Fruit fly (Drosophila melanogaster) whole organism, embryonic: ENCODE data around the gene CG33298.
A peak's percentile ranks its signal among the peaks of the same experiment; 100 is the strongest.

Experiments used
- Atf6 ChIP-seq: fragments of 200-800 bp; sonication (Bioruptor generic); IDR thresholded peaks from 2 replicates; pipeline ENCODE4 v1.3.6; 2022; ENCODE audit warnings: missing biosample characterization, missing genetic modification characterization
- B-H1 ChIP-seq: fragments of 200-800 bp; sonication (Bioruptor generic); IDR thresholded peaks from 3 replicates; pipeline ENCODE4 v1.3.6; 2022; ENCODE audit warnings: missing biosample characterization, missing genetic modification characterization
- Bgb ChIP-seq: fragments of 200-800 bp; sonication (Bioruptor generic); IDR thresholded peaks from 2 replicates; pipeline ENCODE4 v1.3.6; 2022; ENCODE audit warnings: missing biosample characterization, missing genetic modification characterization; ENCODE audit not compliant: partially characterized antibody
- BtbVII ChIP-seq: fragments of 200-800 bp; sonication (Bioruptor generic); optimal IDR thresholded peaks from 3 replicates; lab custom pipeline; 2017; ENCODE audit warnings: missing biosample characterization, mild to moderate bottlenecking, missing genetic modification characterization
- Bteb2 ChIP-seq: fragments of 200-800 bp; sonication (Bioruptor generic); optimal IDR thresholded peaks from 2 replicates; lab custom pipeline; 2016; ENCODE audit warnings: missing biosample characterization, missing genetic modification characterization
- CG11723 ChIP-seq: fragments of 200-800 bp; sonication (Bioruptor generic); optimal IDR thresholded peaks from 2 replicates; lab custom pipeline; 2017; ENCODE audit warnings: missing biosample characterization, mild to moderate bottlenecking, missing genetic modification characterization
- CG12155 ChIP-seq: fragments of 200-800 bp; sonication (Bioruptor generic); optimal IDR thresholded peaks from 3 replicates; lab custom pipeline; 2016; ENCODE audit warnings: missing biosample characterization, missing genetic modification characterization
- CG12942 ChIP-seq: fragments of 200-800 bp; sonication (Bioruptor generic); optimal IDR thresholded peaks from 3 replicates; lab custom pipeline; 2016; ENCODE audit warnings: missing biosample characterization, missing genetic modification characterization
- CG13424 ChIP-seq: fragments of 200-800 bp; sonication (Bioruptor generic); optimal IDR thresholded peaks from 2 replicates; lab custom pipeline; 2019; ENCODE audit warnings: missing biosample characterization, mild to moderate bottlenecking, missing genetic modification characterization, moderate library complexity
- CG17328 ChIP-seq: fragments of 200-800 bp; sonication (Bioruptor generic); IDR thresholded peaks from 2 replicates; pipeline ENCODE4 v1.3.6; 2022; ENCODE audit warnings: missing biosample characterization, missing genetic modification characterization
- CG17361 ChIP-seq: fragments of 200-800 bp; sonication (Bioruptor generic); IDR thresholded peaks from 3 replicates; pipeline ENCODE4 v1.3.6; 2022; ENCODE audit warnings: missing biosample characterization, missing genetic modification characterization
- CG17568 ChIP-seq: fragments of 200-800 bp; sonication (Bioruptor generic); optimal IDR thresholded peaks from 2 replicates; lab custom pipeline; 2018; ENCODE audit warnings: missing biosample characterization, mild to moderate bottlenecking, missing genetic modification characterization, moderate library complexity
- CG17912 ChIP-seq: fragments of 200-800 bp; sonication (Bioruptor generic); optimal IDR thresholded peaks from 2 replicates; lab custom pipeline; 2018; ENCODE audit warnings: missing biosample characterization, mild to moderate bottlenecking, missing genetic modification characterization
- CG2116 ChIP-seq: fragments of 200-800 bp; sonication (Bioruptor generic); optimal IDR thresholded peaks from 3 replicates; lab custom pipeline; 2018; ENCODE audit warnings: missing biosample characterization, mild to moderate bottlenecking, missing genetic modification characterization
- CG30431 ChIP-seq: fragments of 200-800 bp; sonication (Bioruptor generic); optimal IDR thresholded peaks from 2 replicates; lab custom pipeline; 2017; ENCODE audit warnings: missing biosample characterization, missing genetic modification characterization
- CG31365 ChIP-seq: fragments of 200-800 bp; sonication (Bioruptor generic); optimal IDR thresholded peaks from 2 replicates; lab custom pipeline; 2018; ENCODE audit warnings: missing biosample characterization, mild to moderate bottlenecking, missing genetic modification characterization
- CG34224 ChIP-seq: fragments of 200-800 bp; sonication (Bioruptor generic); IDR thresholded peaks from 3 replicates; pipeline ENCODE4 v1.3.6; 2022; ENCODE audit warnings: missing biosample characterization, missing genetic modification characterization; ENCODE audit not compliant: partially characterized antibody
- CG42726 ChIP-seq: fragments of 200-800 bp; sonication (Bioruptor generic); IDR thresholded peaks from 2 replicates; pipeline ENCODE4 v1.3.6; 2022; ENCODE audit warnings: missing biosample characterization, missing genetic modification characterization; ENCODE audit not compliant: partially characterized antibody
- CG5953 ChIP-seq: fragments of 200-800 bp; sonication (Bioruptor generic); IDR thresholded peaks from 2 replicates; pipeline ENCODE4 v1.3.6; 2022; ENCODE audit warnings: missing biosample characterization, missing genetic modification characterization
- CG6654 ChIP-seq: fragments of 200-800 bp; sonication (Bioruptor generic); optimal IDR thresholded peaks from 2 replicates; lab custom pipeline; 2017; ENCODE audit warnings: missing biosample characterization, mild to moderate bottlenecking, missing genetic modification characterization
- CG7786 ChIP-seq: fragments of 200-800 bp; sonication (Bioruptor generic); optimal IDR thresholded peaks from 2 replicates; lab custom pipeline; 2016; ENCODE audit warnings: missing biosample characterization, missing genetic modification characterization
- Deaf1 ChIP-seq: fragments of 200-800 bp; optimal IDR thresholded peaks from 3 replicates; lab custom pipeline; 2019; ENCODE audit warnings: missing biosample characterization, mild to moderate bottlenecking, missing genetic modification characterization, moderate library complexity
- Dip2 ChIP-seq: fragments of 200-800 bp; sonication (Bioruptor generic); IDR thresholded peaks from 2 replicates; pipeline ENCODE4 v1.3.6; 2022; ENCODE audit warnings: missing biosample characterization, missing genetic modification characterization
- E2f1 ChIP-seq: fragments of 200-800 bp; sonication (Bioruptor generic); IDR thresholded peaks from 2 replicates; pipeline ENCODE4 v1.3.6; 2022; ENCODE audit warnings: missing biosample characterization, missing genetic modification characterization
- Fer1 ChIP-seq: fragments of 200-800 bp; sonication (Bioruptor generic); optimal IDR thresholded peaks from 2 replicates; lab custom pipeline; 2017; ENCODE audit warnings: missing biosample characterization, mild to moderate bottlenecking, missing genetic modification characterization
- HmgZ ChIP-seq: fragments of 200-800 bp; sonication (Bioruptor generic); optimal IDR thresholded peaks from 2 replicates; lab custom pipeline; 2018; ENCODE audit warnings: missing biosample characterization, mild to moderate bottlenecking, missing genetic modification characterization
- Hr39 ChIP-seq: fragments of >200 bp; optimal IDR thresholded peaks from 2 replicates; lab custom pipeline; 2017
- MESR4 ChIP-seq: fragments of 200-800 bp; sonication (Bioruptor generic); optimal IDR thresholded peaks from 2 replicates; lab custom pipeline; 2018; ENCODE audit warnings: missing biosample characterization, mild to moderate bottlenecking, missing genetic modification characterization, moderate library complexity
- Mrtf ChIP-seq: fragments of 200-800 bp; sonication (Bioruptor generic); IDR thresholded peaks from 3 replicates; pipeline ENCODE4 v1.3.6; 2022; ENCODE audit warnings: missing biosample characterization, missing genetic modification characterization
- Nf-YC ChIP-seq: fragments of 200-800 bp; optimal IDR thresholded peaks from 3 replicates; lab custom pipeline; 2019; ENCODE audit warnings: missing biosample characterization, mild to moderate bottlenecking, missing genetic modification characterization, moderate library complexity
- Oli ChIP-seq: fragments of 200-800 bp; sonication (Bioruptor generic); optimal IDR thresholded peaks from 2 replicates; lab custom pipeline; 2018; ENCODE audit warnings: missing biosample characterization, mild to moderate bottlenecking, missing genetic modification characterization, moderate library complexity
- Vsx1 ChIP-seq: fragments of 200-800 bp; sonication (Bioruptor generic); optimal IDR thresholded peaks from 2 replicates; lab custom pipeline; 2017; ENCODE audit warnings: missing biosample characterization, mild to moderate bottlenecking, missing genetic modification characterization, missing genetic modification reagents
- ato ChIP-seq: fragments of 200-800 bp; sonication (Bioruptor generic); IDR thresholded peaks from 2 replicates; pipeline ENCODE4 v1.3.6; 2022; ENCODE audit warnings: missing biosample characterization, missing genetic modification characterization; ENCODE audit not compliant: partially characterized antibody
- chif ChIP-seq, 2 experiments: fragments of 200-800 bp; sonication (Bioruptor generic); optimal IDR thresholded peaks; 3 replicates each; lab custom pipeline; 2016; ENCODE audit warnings: missing biosample characterization in 2 of 2, missing genetic modification characterization in 2 of 2
- da ChIP-seq: fragments of 200-800 bp; sonication (Bioruptor generic); optimal IDR thresholded peaks from 2 replicates; lab custom pipeline; 2016; ENCODE audit warnings: missing biosample characterization, missing genetic modification characterization
- exex ChIP-seq: fragments of 200-800 bp; sonication (Bioruptor generic); optimal IDR thresholded peaks from 4 replicates; lab custom pipeline; 2018; ENCODE audit warnings: missing biosample characterization, mild to moderate bottlenecking, missing genetic modification characterization, moderate library complexity
- fd3F ChIP-seq: fragments of 200-800 bp; sonication (Bioruptor generic); optimal IDR thresholded peaks from 2 replicates; lab custom pipeline; 2018; ENCODE audit warnings: missing biosample characterization, mild to moderate bottlenecking, missing genetic modification characterization, moderate library complexity
- grn ChIP-seq: fragments of 200-800 bp; sonication (Bioruptor generic); optimal IDR thresholded peaks from 3 replicates; lab custom pipeline; 2017; ENCODE audit warnings: missing biosample characterization, missing genetic modification characterization
- gro ChIP-seq: fragments of 200-800 bp; sonication (Bioruptor generic); optimal IDR thresholded peaks from 2 replicates; lab custom pipeline; 2016; ENCODE audit warnings: missing biosample characterization, missing genetic modification characterization
- her ChIP-seq: fragments of 200-800 bp; sonication (Bioruptor generic); optimal IDR thresholded peaks from 2 replicates; lab custom pipeline; 2016; ENCODE audit warnings: missing biosample characterization, missing genetic modification characterization
- kah ChIP-seq: fragments of 200-800 bp; sonication (Bioruptor generic); optimal IDR thresholded peaks from 2 replicates; lab custom pipeline; 2018; ENCODE audit warnings: missing biosample characterization, mild to moderate bottlenecking, missing genetic modification characterization
- oc ChIP-seq: fragments of 200-800 bp; sonication (Bioruptor generic); optimal IDR thresholded peaks from 2 replicates; lab custom pipeline; 2018; ENCODE audit warnings: missing biosample characterization, mild to moderate bottlenecking, missing genetic modification characterization, moderate library complexity
- otp ChIP-seq: fragments of 200-800 bp; sonication (Bioruptor generic); IDR thresholded peaks from 3 replicates; pipeline ENCODE4, ENCODE4 v1.3.6; 2022; ENCODE audit warnings: missing biosample characterization, missing genetic modification characterization
- ro ChIP-seq: fragments of 200-800 bp; sonication (Bioruptor generic); IDR thresholded peaks from 2 replicates; pipeline ENCODE4 v1.3.6; 2022; ENCODE audit warnings: missing biosample characterization, missing genetic modification characterization
- seq ChIP-seq: fragments of 200-800 bp; sonication (Bioruptor generic); IDR thresholded peaks from 2 replicates; pipeline ENCODE4 v1.3.6; 2022; ENCODE audit warnings: missing biosample characterization, missing genetic modification characterization
- sim ChIP-seq: fragments of 200-800 bp; sonication (Bioruptor generic); IDR thresholded peaks from 2 replicates; pipeline ENCODE4 v1.3.6; 2022; ENCODE audit warnings: missing biosample characterization, missing genetic modification characterization
- stc ChIP-seq: fragments of 200-800 bp; sonication (Bioruptor generic); IDR thresholded peaks from 2 replicates; pipeline ENCODE4 v1.3.6; 2022; ENCODE audit warnings: missing biosample characterization, missing genetic modification characterization
- tll ChIP-seq, 2 experiments: fragments of 200-800 bp in 1 of 2; fragments of >200 bp in 1 of 2; sonication (Bioruptor generic) in 1 of 2; optimal IDR thresholded peaks; 2 replicates each; lab custom pipeline; 2017 to 2019; ENCODE audit warnings: missing biosample characterization in 2 of 2, missing genetic modification characterization in 2 of 2, mild to moderate bottlenecking in 1 of 2, moderate library complexity in 1 of 2
- toy ChIP-seq: fragments of 200-800 bp; sonication (Bioruptor generic); IDR thresholded peaks from 2 replicates; pipeline ENCODE4 v1.3.6; 2022; ENCODE audit warnings: missing biosample characterization, missing genetic modification characterization
- vfl ChIP-seq: fragments of 200-800 bp; sonication (Bioruptor generic); optimal IDR thresholded peaks from 2 replicates; lab custom pipeline; 2016; ENCODE audit warnings: missing biosample characterization, missing genetic modification characterization
- wek ChIP-seq: fragments of 200-800 bp; sonication (Bioruptor generic); optimal IDR thresholded peaks from 3 replicates; lab custom pipeline; 2018; ENCODE audit warnings: missing biosample characterization, mild to moderate bottlenecking, missing genetic modification characterization, moderate library complexity
- wor ChIP-seq: fragments of 200-800 bp; sonication (Bioruptor generic); IDR thresholded peaks from 2 replicates; pipeline ENCODE4 v1.3.6; 2022; ENCODE audit warnings: missing biosample characterization, missing genetic modification characterization
- yki ChIP-seq: fragments of >200 bp; optimal IDR thresholded peaks from 3 replicates; lab custom pipeline; 2018

Gene CG33298

DNA sequence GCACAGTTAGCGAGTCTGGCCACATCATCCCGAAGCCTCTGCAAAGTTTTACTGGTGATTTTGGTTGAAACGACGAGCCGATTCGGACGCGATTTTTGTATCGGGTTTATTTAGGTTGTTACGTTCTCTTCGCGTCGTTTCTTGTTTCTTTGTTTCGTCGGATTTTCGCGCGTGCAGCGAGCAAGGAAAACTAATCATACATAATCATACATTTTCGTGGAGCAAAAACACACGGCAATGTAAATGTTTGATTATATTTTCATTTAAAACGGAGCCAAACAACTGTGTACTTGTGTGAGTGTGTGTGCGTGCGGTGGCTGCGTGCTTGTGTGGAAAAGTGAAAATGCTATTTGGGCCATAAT lies at the start of gene CG33298 (continued):
- TF ChIP-seq ro, result no peak
- peak; percentile 44 for TF ChIP-seq CG17568
- TF ChIP-seq seq (GFP tag; lab: Robert Waterston, UW), result no peak
- TF ChIP-seq CG17328 (GFP tag; lab: Robert Waterston, UW), result no peak
- TF ChIP-seq fd3F (GFP tag; lab: Kevin White, UChicago), result no peak
- TF ChIP-seq grn (GFP tag; lab: Kevin White, UChicago), result no peak
- no peak for TF ChIP-seq Oli (tag; lab: Kevin White, UChicago)
- TF ChIP-seq Vsx1 (GFP tag; lab: Kevin White, UChicago), result no peak
- TF ChIP-seq Deaf1, result peak; percentile 91
- no peak for TF ChIP-seq stc (GFP tag; lab: Robert Waterston, UW)
- TF ChIP-seq oc, result no peak
- no peak for TF ChIP-seq Hr39 (lab: Kevin White, UChicago)
- TF ChIP-seq BtbVII (GFP tag; lab: Kevin White, UChicago), result no peak
- peak; percentile 34; the same call in 1 of the 2 replicates for TF ChIP-seq CG42726 (GFP tag; lab: Robert Waterston, UW)
- TF ChIP-seq MESR4 (GFP tag; lab: Kevin White, UChicago), result peak; percentile 41
- TF ChIP-seq toy (GFP tag; lab: Robert Waterston, UW), result no peak
- peak; percentile 93 for TF ChIP-seq wek (GFP tag; lab: Kevin White, UChicago)
- no peak for TF ChIP-seq CG2116 (GFP tag; lab: Kevin White, UChicago)
- no peak for TF ChIP-seq kah
- TF ChIP-seq yki (lab: Kevin White, UChicago), result no peak
- peak; percentile 1 for TF ChIP-seq HmgZ (tag; lab: Kevin White, UChicago)
- TF ChIP-seq Dip2 (GFP tag; lab: Robert Waterston, UW), result no peak
- TF ChIP-seq CG17912 (GFP tag; lab: Kevin White, UChicago), result no peak
- TF ChIP-seq CG5953 (GFP tag; lab: Robert Waterston, UW), result no peak
- no peak for TF ChIP-seq chif (GFP tag; optimal IDR thresholded peaks at IDR 0.05; lab: Kevin White, UChicago)
- TF ChIP-seq CG34224 (GFP tag; lab: Robert Waterston, UW), result no peak; the same call in 2 of the 3 replicates
- TF ChIP-seq tll (GFP tag; optimal IDR thresholded peaks at IDR 0.05; lab: Kevin White, UChicago), result no peak
- no peak for TF ChIP-seq CG13424 (tag; lab: Kevin White, UChicago)
- TF ChIP-seq otp (GFP tag; lab: Robert Waterston, UW), result no peak
- TF ChIP-seq B-H1 (GFP tag; lab: Robert Waterston, UW), result no peak
- no peak for TF ChIP-seq wor (GFP tag; lab: Robert Waterston, UW)
- no peak for TF ChIP-seq CG11723 (GFP tag; lab: Kevin White, UChicago)
- no peak for TF ChIP-seq CG12155 (GFP tag; lab: Kevin White, UChicago)
- no peak for TF ChIP-seq CG17361
- TF ChIP-seq Bgb (GFP tag; lab: Robert Waterston, UW), result peak; percentile 32; the same call in 1 of the 2 replicates
- TF ChIP-seq Fer1 (GFP tag; lab: Kevin White, UChicago), result peak; percentile 19
- no peak for TF ChIP-seq Nf-YC
- no peak for TF ChIP-seq CG30431 (GFP tag; lab: Kevin White, UChicago)
- no peak for TF ChIP-seq ato (GFP tag; lab: Robert Waterston, UW)
- peak; percentile 29 for TF ChIP-seq gro (GFP tag; lab: Kevin White, UChicago)
- TF ChIP-seq CG6654 (GFP tag; lab: Kevin White, UChicago), result no peak
- no peak for TF ChIP-seq vfl (GFP tag; lab: Kevin White, UChicago)
- TF ChIP-seq da (GFP tag; lab: Kevin White, UChicago), result no peak
- TF ChIP-seq Mrtf (GFP tag; lab: Robert Waterston, UW), result no peak
- no peak for TF ChIP-seq sim (GFP tag; lab: Robert Waterston, UW)
- TF ChIP-seq E2f1 (GFP tag; lab: Robert Waterston, UW), result no peak
- no peak for TF ChIP-seq CG31365 (tag; lab: Kevin White, UChicago)
- TF ChIP-seq Atf6, result peak; percentile 52; the same call in 1 of the 2 replicates
- TF ChIP-seq CG12942 (GFP tag; lab: Kevin White, UChicago), result no peak
- no peak for TF ChIP-seq her
- TF ChIP-seq CG7786 (GFP tag; lab: Kevin White, UChicago), result no peak
- TF ChIP-seq exex (tag; lab: Kevin White, UChicago), result no peak
- no peak for TF ChIP-seq Bteb2 (GFP tag; lab: Kevin White, UChicago)
